Fruit fly (Drosophila melanogaster) Kc167 (cell line): ENCODE results near the gene ppk21.

Source experiments
- Myc ChIP-seq: fragments of >200 bp; optimal IDR thresholded peaks from 2 replicates; lab custom pipeline; 2017; ENCODE audit warnings: missing external identifiers
- h ChIP-seq: fragments of >200 bp; optimal IDR thresholded peaks from 3 replicates; lab custom pipeline; 2018; ENCODE audit warnings: missing external identifiers
- insv ChIP-seq: fragments of >200 bp; optimal IDR thresholded peaks from 3 replicates; lab custom pipeline; 2018; ENCODE audit warnings: missing external identifiers
- psq ChIP-seq: fragments of >200 bp; optimal IDR thresholded peaks from 2 replicates; lab custom pipeline; 2017; ENCODE audit warnings: missing external identifiers
- ttk ChIP-seq: sonication (Bioruptor generic); optimal IDR thresholded peaks from 2 replicates; lab custom pipeline; 2017; ENCODE audit warnings: missing external identifiers

dm6 chr3R:29681241-29681640, 16.7 kb downstream of the ppk21 start:
- TF ChIP-seq ttk (lab: Kevin White, UChicago) (no peak), insv (no peak), h (lab: Kevin White, UChicago) (no peak), Myc (lab: Kevin White, UChicago) (no peak), psq (lab: Kevin White, UChicago) (no peak)
